Worm (Caenorhabditis elegans) whole organism, L2 larva: ENCODE measurements around the gene F11G11.13.

ENCODE experiments used
- C34F6.9 ChIP-seq: fragments of 150-350 bp; optimal IDR thresholded peaks from 2 replicates; lab custom pipeline; 2014; ENCODE audit warnings: missing biosample characterization, missing genetic modification characterization
- F13H6.1 ChIP-seq: sonication (generic microtip); optimal IDR thresholded peaks from 2 replicates; lab custom pipeline; 2016; ENCODE audit warnings: missing genetic modification characterization, missing compliant biosample characterization
- R02D3.7 ChIP-seq: fragments of 150-350 bp; optimal IDR thresholded peaks from 2 replicates; lab custom pipeline; 2014; ENCODE audit warnings: missing biosample characterization, missing genetic modification characterization
- Y55F3AM.14 ChIP-seq: fragments of 200-800 bp; sonication (Bioruptor generic); optimal IDR thresholded peaks from 2 replicates; lab custom pipeline; 2018; ENCODE audit warnings: mild to moderate bottlenecking, missing genetic modification characterization, missing compliant biosample characterization
- ZK546.5 ChIP-seq: sonication (generic microtip); optimal IDR thresholded peaks from 2 replicates; lab custom pipeline; 2017; ENCODE audit warnings: missing biosample characterization, missing genetic modification characterization
- aly-2 ChIP-seq: fragments of 150-350 bp; optimal IDR thresholded peaks from 2 replicates; lab custom pipeline; 2014; ENCODE audit warnings: missing biosample characterization, missing genetic modification characterization
- ama-1 ChIP-seq: fragments of 150-350 bp; optimal IDR thresholded peaks from 2 replicates; lab custom pipeline; 2018; ENCODE audit warnings: inconsistent platforms
- blmp-1 ChIP-seq: sonication (generic microtip); optimal IDR thresholded peaks from 2 replicates; lab custom pipeline; 2017; ENCODE audit warnings: missing genetic modification characterization, mild to moderate bottlenecking, missing compliant biosample characterization, antibody characterized with exemption, moderate library complexity; ENCODE audit not compliant: insufficient read depth
- ceh-16 ChIP-seq: fragments of 150-350 bp; optimal IDR thresholded peaks from 2 replicates; lab custom pipeline; 2014; ENCODE audit warnings: missing biosample characterization, missing genetic modification characterization
- ceh-82 ChIP-seq: fragments of 150-350 bp; optimal IDR thresholded peaks from 2 replicates; lab custom pipeline; 2014; ENCODE audit warnings: missing biosample characterization, missing genetic modification characterization
- crh-2 ChIP-seq: sonication (generic microtip); optimal IDR thresholded peaks from 2 replicates; lab custom pipeline; 2017; ENCODE audit warnings: missing biosample characterization, missing genetic modification characterization
- dmd-4 ChIP-seq: sonication (generic microtip); optimal IDR thresholded peaks from 2 replicates; lab custom pipeline; 2017; ENCODE audit warnings: missing biosample characterization, missing genetic modification characterization
- egl-27 ChIP-seq: sonication (generic microtip); optimal IDR thresholded peaks from 3 replicates; lab custom pipeline; 2017; ENCODE audit warnings: missing biosample characterization, missing genetic modification reagents, missing genetic modification characterization
- elt-1 ChIP-seq: fragments of 150-350 bp; optimal IDR thresholded peaks from 2 replicates; lab custom pipeline; 2014; ENCODE audit warnings: missing biosample characterization, missing genetic modification characterization
- elt-3 ChIP-seq: sonication (generic microtip); optimal IDR thresholded peaks from 2 replicates; lab custom pipeline; 2017; ENCODE audit warnings: missing biosample characterization, missing genetic modification characterization
- fos-1 ChIP-seq: fragments of 150-350 bp; optimal IDR thresholded peaks from 2 replicates; lab custom pipeline; 2014; ENCODE audit warnings: missing biosample characterization, missing genetic modification characterization
- gmeb-1 ChIP-seq: fragments of 150-350 bp; optimal IDR thresholded peaks from 2 replicates; lab custom pipeline; 2014; ENCODE audit warnings: missing biosample characterization, missing genetic modification characterization
- lin-11 ChIP-seq: fragments of 150-350 bp; sonication (generic microtip); optimal IDR thresholded peaks from 2 replicates; lab custom pipeline; 2014; ENCODE audit warnings: missing biosample characterization, missing genetic modification characterization, inconsistent platforms, mixed read lengths
- lin-13 ChIP-seq: fragments of 150-350 bp; optimal IDR thresholded peaks from 2 replicates; lab custom pipeline; 2014; ENCODE audit warnings: missing biosample characterization, missing genetic modification reagents, missing genetic modification characterization
- lin-39 ChIP-seq: fragments of 150-350 bp; optimal IDR thresholded peaks from 2 replicates; lab custom pipeline; 2014; ENCODE audit warnings: missing biosample characterization, missing genetic modification reagents, missing genetic modification characterization
- lsy-2 ChIP-seq, 2 experiments: fragments of 150-350 bp in 1 of 2; sonication (generic microtip) in 1 of 2; optimal IDR thresholded peaks; 2 replicates each; lab custom pipeline; 2014 to 2017; ENCODE audit warnings: missing biosample characterization in 2 of 2, missing genetic modification characterization in 2 of 2
- mab-5 ChIP-seq: fragments of 150-350 bp; optimal IDR thresholded peaks from 2 replicates; lab custom pipeline; 2014; ENCODE audit warnings: missing biosample characterization, missing genetic modification characterization
- mbf-1 ChIP-seq: sonication (generic microtip); optimal IDR thresholded peaks from 2 replicates; lab custom pipeline; 2017; ENCODE audit warnings: missing biosample characterization, missing genetic modification characterization
- mdl-1 ChIP-seq, 2 experiments: fragments of 150-350 bp in 1 of 2; sonication (generic microtip) in 1 of 2; optimal IDR thresholded peaks; 2 replicates each; lab custom pipeline; 2017; ENCODE audit warnings: missing biosample characterization in 2 of 2, missing genetic modification characterization in 2 of 2
- nhr-10 ChIP-seq: sonication (generic microtip); optimal IDR thresholded peaks from 2 replicates; lab custom pipeline; 2017; ENCODE audit warnings: missing biosample characterization, missing genetic modification characterization
- nhr-11 ChIP-seq: fragments of 150-350 bp; optimal IDR thresholded peaks from 2 replicates; lab custom pipeline; 2014; ENCODE audit warnings: missing biosample characterization, missing genetic modification characterization
- nhr-12 ChIP-seq: fragments of 150-350 bp; optimal IDR thresholded peaks from 2 replicates; lab custom pipeline; 2014; ENCODE audit warnings: missing biosample characterization, missing genetic modification characterization
- nhr-129 ChIP-seq: fragments of 150-350 bp; optimal IDR thresholded peaks from 2 replicates; lab custom pipeline; 2014; ENCODE audit warnings: missing biosample characterization, missing genetic modification characterization
- nhr-21 ChIP-seq: fragments of 150-350 bp; optimal IDR thresholded peaks from 2 replicates; lab custom pipeline; 2014; ENCODE audit warnings: missing biosample characterization, missing genetic modification characterization
- nhr-23 ChIP-seq: fragments of 150-350 bp; optimal IDR thresholded peaks from 2 replicates; lab custom pipeline; 2014; ENCODE audit warnings: missing biosample characterization, missing genetic modification reagents, missing genetic modification characterization
- nhr-237 ChIP-seq: fragments of 150-350 bp; optimal IDR thresholded peaks from 2 replicates; lab custom pipeline; 2014; ENCODE audit warnings: missing biosample characterization, missing genetic modification characterization
- nhr-25 ChIP-seq: fragments of 150-350 bp; sonication (generic microtip); optimal IDR thresholded peaks from 3 replicates; lab custom pipeline; 2014; ENCODE audit warnings: missing biosample characterization, missing genetic modification characterization
- nhr-6 ChIP-seq: fragments of 150-350 bp; optimal IDR thresholded peaks from 2 replicates; lab custom pipeline; 2014; ENCODE audit warnings: missing biosample characterization, missing genetic modification characterization
- nhr-77 ChIP-seq: fragments of 150-350 bp; optimal IDR thresholded peaks from 2 replicates; lab custom pipeline; 2014; ENCODE audit warnings: missing biosample characterization, missing genetic modification characterization
- peb-1 ChIP-seq: fragments of 150-350 bp; optimal IDR thresholded peaks from 2 replicates; lab custom pipeline; 2014; ENCODE audit warnings: missing biosample characterization, missing genetic modification characterization
- sem-4 ChIP-seq: fragments of 150-350 bp; optimal IDR thresholded peaks from 2 replicates; lab custom pipeline; 2014; ENCODE audit warnings: missing biosample characterization, missing genetic modification reagents, missing genetic modification characterization
- skn-1 ChIP-seq: sonication (generic microtip); optimal IDR thresholded peaks from 2 replicates; lab custom pipeline; 2017; ENCODE audit warnings: missing biosample characterization, missing genetic modification characterization
- sma-3 ChIP-seq: sonication (generic microtip); optimal IDR thresholded peaks from 2 replicates; lab custom pipeline; 2016; ENCODE audit warnings: missing genetic modification reagents, missing genetic modification characterization, missing compliant biosample characterization
- sma-9 ChIP-seq, 2 experiments: fragments of 150-350 bp in 1 of 2; sonication (generic microtip) in 1 of 2; optimal IDR thresholded peaks; 2 replicates each; lab custom pipeline; 2014 to 2016; ENCODE audit warnings: missing genetic modification characterization in 2 of 2, mild to moderate bottlenecking in 1 of 2, missing biosample characterization in 1 of 2, missing compliant biosample characterization in 1 of 2, missing genetic modification reagents in 1 of 2, moderate library complexity in 1 of 2
- snpc-4 ChIP-seq: fragments of 150-350 bp; optimal IDR thresholded peaks from 2 replicates; lab custom pipeline; 2014; ENCODE audit warnings: missing biosample characterization, missing genetic modification characterization
- unc-39 ChIP-seq: fragments of 150-350 bp; optimal IDR thresholded peaks from 2 replicates; lab custom pipeline; 2014; ENCODE audit warnings: missing biosample characterization, missing genetic modification characterization
- unc-55 ChIP-seq: fragments of 150-350 bp; sonication (generic microtip); optimal IDR thresholded peaks from 3 replicates; lab custom pipeline; 2014; ENCODE audit warnings: missing biosample characterization, missing genetic modification reagents, missing genetic modification characterization
- unc-62 ChIP-seq: fragments of 150-350 bp; optimal IDR thresholded peaks from 2 replicates; lab custom pipeline; 2014; ENCODE audit warnings: missing biosample characterization, missing genetic modification reagents, missing genetic modification characterization
- zag-1 ChIP-seq: fragments of 150-350 bp; optimal IDR thresholded peaks from 2 replicates; lab custom pipeline; 2014; ENCODE audit warnings: missing biosample characterization, missing genetic modification characterization
- ztf-1 ChIP-seq: fragments of 200-800 bp; sonication (Bioruptor generic); conservative IDR thresholded peaks from 2 replicates; pipeline ENCODE4 v1.3.6; 2022; ENCODE audit warnings: missing genetic modification characterization, missing compliant biosample characterization
- ztf-11 ChIP-seq: sonication (generic microtip); optimal IDR thresholded peaks from 2 replicates; lab custom pipeline; 2017; ENCODE audit warnings: missing biosample characterization, missing genetic modification characterization
- ztf-4 ChIP-seq: fragments of 150-350 bp; optimal IDR thresholded peaks from 2 replicates; lab custom pipeline; 2014; ENCODE audit warnings: missing biosample characterization, missing genetic modification characterization

The F11G11.13 gene

DNA sequence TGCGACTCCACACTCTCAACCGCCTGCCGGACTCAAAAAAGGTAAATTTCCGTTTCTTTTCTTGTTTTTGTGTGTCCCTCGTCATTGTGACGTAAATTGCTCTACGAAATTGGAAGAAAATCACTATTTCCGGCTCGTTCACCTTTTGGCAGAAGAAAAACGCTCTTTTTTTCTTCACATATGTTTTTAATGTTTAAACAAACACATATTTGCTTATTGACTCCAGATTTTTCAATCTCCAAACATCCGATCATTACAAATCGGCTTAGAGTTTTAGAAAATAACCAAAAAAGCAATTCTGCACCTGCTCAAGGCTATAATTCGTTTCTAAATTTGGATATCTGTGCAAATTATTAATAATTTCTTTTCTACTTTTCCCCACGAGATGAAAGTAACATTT, 29.9 kb upstream of the F11G11.13 start:
- no peak for TF ChIP-seq elt-3 (tag; lab: Kevin White, UChicago)

DNA sequence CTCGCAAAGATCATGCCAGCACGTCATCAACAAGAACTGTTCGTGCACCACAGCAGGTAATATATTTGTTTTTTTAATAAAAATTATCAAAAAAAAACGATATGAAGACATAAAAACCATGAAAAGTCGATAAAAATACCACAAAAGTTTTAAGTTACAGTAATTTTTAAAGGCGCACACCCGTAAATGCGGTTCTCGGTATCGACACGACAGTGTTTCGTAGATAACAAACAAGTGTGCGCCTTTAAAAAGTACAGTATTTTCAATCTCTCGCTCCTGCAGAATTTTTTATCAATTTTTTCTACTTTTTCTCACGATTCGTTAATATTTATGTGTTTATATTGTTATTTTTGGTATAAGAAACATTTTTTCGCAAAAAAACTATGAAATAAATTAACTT, 29.4 kb upstream of the F11G11.13 start:
- TF ChIP-seq egl-27 (tag; lab: Kevin White, UChicago), result no peak
- TF ChIP-seq aly-2, result no peak
- TF ChIP-seq fos-1 (tag; lab: Kevin White, UChicago), result no peak
- TF ChIP-seq gmeb-1 (tag; lab: Kevin White, UChicago), result no peak

DNA sequence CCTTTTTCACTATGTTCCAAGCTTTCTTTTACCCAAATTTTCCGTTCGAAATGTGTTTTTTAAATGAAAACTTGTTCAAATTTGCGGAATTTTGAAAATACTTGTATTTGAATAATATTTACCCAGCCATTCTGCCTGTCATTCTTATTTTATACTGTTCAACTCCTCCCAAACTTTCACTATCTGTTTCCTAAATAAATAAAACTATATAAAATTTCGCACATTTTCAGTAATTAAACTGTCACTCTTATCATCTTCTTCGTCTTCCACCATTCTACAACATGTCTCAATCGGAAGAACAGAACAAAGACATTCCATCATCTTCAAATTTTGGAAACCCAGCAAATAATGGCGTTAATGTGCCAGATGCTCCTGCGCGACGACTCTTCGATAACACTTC, 28.8 kb upstream of the F11G11.13 start, which contains the start of gene btbd-10:
TSS of gene btbd-10 (plus strand) at position 231 of the 400 bp plus-strand sequence.
- no peak for TF ChIP-seq gmeb-1 (tag; lab: Kevin White, UChicago)
- TF ChIP-seq lin-13 (GFP tag; lab: Kevin White, UChicago), result no peak
- TF ChIP-seq elt-1 (tag; lab: Kevin White, UChicago), result no peak
- TF ChIP-seq unc-39 (tag; lab: Kevin White, UChicago), result no peak
- no peak for TF ChIP-seq ZK546.5
- no peak for TF ChIP-seq nhr-77 (tag; lab: Kevin White, UChicago)

DNA sequence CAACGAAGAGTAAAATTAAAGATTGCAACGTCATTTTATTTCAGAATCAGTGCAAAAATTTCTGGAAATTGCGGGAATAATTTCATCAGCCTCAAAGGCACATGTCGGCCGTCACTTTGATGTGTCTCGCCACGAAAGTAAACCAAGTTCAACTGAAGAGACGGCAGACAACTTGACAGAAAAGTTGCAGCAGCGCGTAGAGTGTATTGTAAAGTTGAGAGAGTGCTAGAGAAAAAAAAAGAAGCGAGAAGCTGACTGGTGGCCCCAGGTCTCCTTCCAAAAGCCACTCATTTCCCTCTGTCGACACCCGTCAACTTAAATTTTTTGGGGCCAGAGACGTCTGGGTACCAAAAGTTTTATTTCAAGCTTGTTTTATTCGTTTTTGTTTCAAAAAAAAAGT, 28.3 kb upstream of the F11G11.13 start:
- TF ChIP-seq elt-3 (tag; lab: Kevin White, UChicago), result no peak
- peak; percentile 59 for TF ChIP-seq ama-1
- no peak for TF ChIP-seq elt-1 (tag; lab: Kevin White, UChicago)
- peak; percentile 69 for TF ChIP-seq nhr-25 (tag; lab: Kevin White, UChicago)
- peak; percentile 89 for TF ChIP-seq nhr-129 (tag; lab: Kevin White, UChicago)
- peak; percentile 43 for TF ChIP-seq sem-4
- TF ChIP-seq nhr-11 (tag; lab: Kevin White, UChicago), result no peak
- no peak for TF ChIP-seq sma-3 (GFP tag; lab: Kevin White, UChicago)
- no peak for TF ChIP-seq unc-62 (GFP tag; lab: Kevin White, UChicago)
- TF ChIP-seq skn-1 (tag; lab: Kevin White, UChicago), result no peak
- TF ChIP-seq lin-11 (tag; lab: Kevin White, UChicago), result peak; percentile 41
- TF ChIP-seq R02D3.7, result no peak
- no peak for TF ChIP-seq unc-39 (tag; lab: Kevin White, UChicago)
- TF ChIP-seq snpc-4, result peak; percentile 64
- no peak for TF ChIP-seq nhr-77 (tag; lab: Kevin White, UChicago)
- peak; percentile 87 for TF ChIP-seq crh-2 (tag; lab: Kevin White, UChicago)
- no peak for TF ChIP-seq ztf-11
- no peak for TF ChIP-seq nhr-10 (tag; lab: Kevin White, UChicago)
- TF ChIP-seq lsy-2 (tag; optimal IDR thresholded peaks at IDR 0.05; lab: Kevin White, UChicago), result peak in 1 of 2 experiments; percentile 83
- TF ChIP-seq gmeb-1 (tag; lab: Kevin White, UChicago), result peak; percentile 71
- TF ChIP-seq aly-2, result no peak
- no peak for TF ChIP-seq dmd-4 (tag; lab: Kevin White, UChicago)
- TF ChIP-seq ceh-16 (tag; lab: Kevin White, UChicago), result no peak
- no peak for TF ChIP-seq lin-39 (tag; lab: Kevin White, UChicago)
- no peak for TF ChIP-seq ZK546.5
- peak; percentile 6 for TF ChIP-seq nhr-6
- TF ChIP-seq F13H6.1 (tag; lab: Kevin White, UChicago), result peak; percentile 76
- peak; percentile 92 for TF ChIP-seq C34F6.9 (tag; lab: Kevin White, UChicago)
- TF ChIP-seq peb-1 (tag; lab: Kevin White, UChicago), result no peak
- peak; percentile 51 for TF ChIP-seq zag-1 (tag; lab: Kevin White, UChicago)
- TF ChIP-seq sma-9 (GFP tag; optimal IDR thresholded peaks at IDR 0.05; lab: Kevin White, UChicago), result peak; percentile 70
- TF ChIP-seq sma-9 (tag; optimal IDR thresholded peaks at IDR 0.05; lab: Kevin White, UChicago), result no peak
- no peak for TF ChIP-seq ceh-82 (tag; lab: Kevin White, UChicago)
- no peak for TF ChIP-seq ztf-1
- TF ChIP-seq nhr-23, result no peak
- peak; percentile 58 for TF ChIP-seq lin-13 (GFP tag; lab: Kevin White, UChicago)
- TF ChIP-seq nhr-237, result no peak
- peak; percentile 38 to 59 for TF ChIP-seq mdl-1 (tag; optimal IDR thresholded peaks at IDR 0.05; lab: Kevin White, UChicago)
- no peak for TF ChIP-seq blmp-1
- no peak for TF ChIP-seq egl-27 (tag; lab: Kevin White, UChicago)
- no peak for TF ChIP-seq Y55F3AM.14 (GFP tag; lab: Kevin White, UChicago)
- no peak for TF ChIP-seq mbf-1 (tag; lab: Kevin White, UChicago)
- TF ChIP-seq unc-55 (GFP tag; lab: Kevin White, UChicago), result peak; percentile 93
- peak; percentile 25 for TF ChIP-seq mab-5 (tag; lab: Kevin White, UChicago)
- peak; percentile 31 for TF ChIP-seq nhr-21
- TF ChIP-seq ztf-4 (tag; lab: Kevin White, UChicago), result peak; percentile 39
- TF ChIP-seq nhr-12 (tag; lab: Kevin White, UChicago), result no peak
- TF ChIP-seq fos-1 (tag; lab: Kevin White, UChicago), result peak; percentile 71
